Fruit fly (Drosophila melanogaster) whole organism, embryonic: ENCODE data around the gene Inx7.

ENCODE experiments used
- BEAF-32 ChIP-seq: fragments of 200-800 bp; sonication (Bioruptor generic); optimal IDR thresholded peaks from 3 replicates; lab custom pipeline; 2017; ENCODE audit warnings: missing biosample characterization, missing genetic modification characterization, mild to moderate bottlenecking, moderate library complexity, missing genetic modification reagents
- CG10366 ChIP-seq: fragments of 200-800 bp; sonication (Bioruptor generic); IDR thresholded peaks from 2 replicates; pipeline ENCODE4 v1.3.6; 2022; ENCODE audit warnings: missing biosample characterization, missing genetic modification characterization
- CG10959 ChIP-seq: fragments of 200-800 bp; sonication (Bioruptor generic); IDR thresholded peaks from 2 replicates; pipeline ENCODE4 v1.3.6; 2022; ENCODE audit warnings: missing biosample characterization, missing genetic modification characterization
- CG11085 ChIP-seq: fragments of 200-800 bp; sonication (Bioruptor generic); IDR thresholded peaks from 2 replicates; pipeline ENCODE4 v1.3.6; 2022; ENCODE audit warnings: missing biosample characterization, missing genetic modification characterization
- CG11093 ChIP-seq: fragments of 200-800 bp; sonication (Bioruptor generic); IDR thresholded peaks from 3 replicates; pipeline ENCODE4 v1.3.6; 2022; ENCODE audit warnings: missing biosample characterization, missing genetic modification characterization
- CG11398 ChIP-seq: fragments of 200-800 bp; sonication (Bioruptor generic); optimal IDR thresholded peaks from 2 replicates; lab custom pipeline; 2016; ENCODE audit warnings: missing biosample characterization, missing genetic modification characterization
- CG12155 ChIP-seq: fragments of 200-800 bp; sonication (Bioruptor generic); optimal IDR thresholded peaks from 3 replicates; lab custom pipeline; 2016; ENCODE audit warnings: missing biosample characterization, missing genetic modification characterization
- CG16779 ChIP-seq: fragments of 200-800 bp; sonication (Bioruptor generic); IDR thresholded peaks from 2 replicates; pipeline ENCODE4 v1.3.6; 2022; ENCODE audit warnings: missing biosample characterization, missing genetic modification characterization
- CG17328 ChIP-seq: fragments of 200-800 bp; sonication (Bioruptor generic); IDR thresholded peaks from 2 replicates; pipeline ENCODE4 v1.3.6; 2022; ENCODE audit warnings: missing biosample characterization, missing genetic modification characterization
- CG18262 ChIP-seq: fragments of 200-800 bp; optimal IDR thresholded peaks from 3 replicates; lab custom pipeline; 2019; ENCODE audit warnings: missing biosample characterization, mild to moderate bottlenecking, missing genetic modification characterization, moderate library complexity
- CG18619 ChIP-seq: fragments of 200-800 bp; sonication (Bioruptor generic); optimal IDR thresholded peaks from 3 replicates; lab custom pipeline; 2017; ENCODE audit warnings: missing biosample characterization, mild to moderate bottlenecking, missing genetic modification characterization
- CG2712 ChIP-seq: fragments of 200-800 bp; optimal IDR thresholded peaks from 3 replicates; lab custom pipeline; 2019; ENCODE audit warnings: missing biosample characterization, mild to moderate bottlenecking, missing genetic modification characterization, moderate library complexity
- CG31365 ChIP-seq: fragments of 200-800 bp; sonication (Bioruptor generic); optimal IDR thresholded peaks from 2 replicates; lab custom pipeline; 2018; ENCODE audit warnings: missing biosample characterization, mild to moderate bottlenecking, missing genetic modification characterization
- CG33213 ChIP-seq: fragments of 200-800 bp; sonication (Bioruptor generic); optimal IDR thresholded peaks from 3 replicates; lab custom pipeline; 2016; ENCODE audit warnings: missing biosample characterization, missing genetic modification characterization
- CG4404 ChIP-seq: fragments of 200-800 bp; sonication (Bioruptor generic); IDR thresholded peaks from 2 replicates; pipeline ENCODE4 v1.3.6; 2022; ENCODE audit warnings: missing biosample characterization, missing genetic modification characterization
- CG5953 ChIP-seq: fragments of 200-800 bp; sonication (Bioruptor generic); IDR thresholded peaks from 2 replicates; pipeline ENCODE4 v1.3.6; 2022; ENCODE audit warnings: missing biosample characterization, missing genetic modification characterization
- CG7745 ChIP-seq: fragments of 200-800 bp; sonication (Bioruptor generic); optimal IDR thresholded peaks from 2 replicates; lab custom pipeline; 2018; ENCODE audit warnings: missing biosample characterization, mild to moderate bottlenecking, missing genetic modification characterization, moderate library complexity
- CG7963 ChIP-seq: fragments of 200-800 bp; sonication (Bioruptor generic); IDR thresholded peaks from 3 replicates; pipeline ENCODE4 v1.3.6; 2022; ENCODE audit warnings: missing biosample characterization, missing genetic modification characterization; ENCODE audit not compliant: partially characterized antibody
- CG8924 ChIP-seq: fragments of 200-800 bp; optimal IDR thresholded peaks from 3 replicates; lab custom pipeline; 2019; ENCODE audit warnings: missing biosample characterization, mild to moderate bottlenecking, missing genetic modification characterization, moderate library complexity
- CG8944 ChIP-seq: fragments of 200-800 bp; sonication (Bioruptor generic); optimal IDR thresholded peaks from 3 replicates; lab custom pipeline; 2016; ENCODE audit warnings: missing biosample characterization, missing genetic modification characterization
- CTCF ChIP-seq: fragments of 200-800 bp; sonication (Bioruptor generic); optimal IDR thresholded peaks from 2 replicates; lab custom pipeline; 2017; ENCODE audit warnings: missing biosample characterization, mild to moderate bottlenecking, missing genetic modification characterization, moderate library complexity
- D19A ChIP-seq: fragments of 200-800 bp; optimal IDR thresholded peaks from 3 replicates; lab custom pipeline; 2019; ENCODE audit warnings: missing biosample characterization, mild to moderate bottlenecking, missing genetic modification characterization, moderate library complexity
- Gug ChIP-seq: fragments of 200-800 bp; sonication (Bioruptor generic); IDR thresholded peaks from 4 replicates; pipeline ENCODE4 v1.3.6; 2022; ENCODE audit warnings: missing biosample characterization, missing genetic modification characterization
- HLH54F ChIP-seq: fragments of 200-800 bp; sonication (Bioruptor generic); optimal IDR thresholded peaks from 3 replicates; lab custom pipeline; 2016; ENCODE audit warnings: missing biosample characterization, missing genetic modification characterization
- Hand ChIP-seq: fragments of 200-800 bp; sonication (Bioruptor generic); optimal IDR thresholded peaks from 2 replicates; lab custom pipeline; 2017; ENCODE audit warnings: mild to moderate bottlenecking, missing biosample characterization, missing genetic modification reagents, missing genetic modification characterization
- Max ChIP-seq: fragments of 200-800 bp; sonication (Bioruptor generic); optimal IDR thresholded peaks from 2 replicates; lab custom pipeline; 2016; ENCODE audit warnings: missing biosample characterization, mild to moderate bottlenecking, missing genetic modification characterization
- Nf-YA ChIP-seq: fragments of 200-800 bp; sonication (Bioruptor generic); IDR thresholded peaks from 2 replicates; pipeline ENCODE4 v1.3.6; 2022; ENCODE audit warnings: missing biosample characterization, missing genetic modification characterization
- Opbp ChIP-seq: fragments of 200-800 bp; sonication (Bioruptor generic); IDR thresholded peaks from 3 replicates; pipeline ENCODE4 v1.3.6; 2022; ENCODE audit warnings: missing biosample characterization, missing genetic modification characterization; ENCODE audit not compliant: partially characterized antibody
- Six4 ChIP-seq: fragments of 200-800 bp; sonication (Bioruptor generic); optimal IDR thresholded peaks from 2 replicates; lab custom pipeline; 2016; ENCODE audit warnings: missing biosample characterization, missing genetic modification characterization
- Ssrp ChIP-seq: fragments of 200-800 bp; sonication (Bioruptor generic); optimal IDR thresholded peaks from 2 replicates; lab custom pipeline; 2018; ENCODE audit warnings: missing biosample characterization, mild to moderate bottlenecking, missing genetic modification characterization, moderate library complexity
- TFAM ChIP-seq: fragments of 200-800 bp; sonication (Bioruptor generic); optimal IDR thresholded peaks from 2 replicates; lab custom pipeline; 2017; ENCODE audit warnings: missing biosample characterization, missing genetic modification characterization, inconsistent platforms
- Usf ChIP-seq: fragments of 200-800 bp; sonication (Bioruptor generic); optimal IDR thresholded peaks from 2 replicates; lab custom pipeline; 2017; ENCODE audit warnings: missing genotype, missing biosample characterization, missing genetic modification characterization
- abd-A ChIP-seq: fragments of 200-800 bp; sonication (Bioruptor generic); optimal IDR thresholded peaks from 3 replicates; lab custom pipeline; 2019; ENCODE audit warnings: missing biosample characterization, mild to moderate bottlenecking, missing genetic modification characterization, moderate library complexity
- amos ChIP-seq: fragments of 200-800 bp; sonication (Bioruptor generic); IDR thresholded peaks from 2 replicates; pipeline ENCODE4 v1.3.6; 2022; ENCODE audit warnings: missing biosample characterization, missing genetic modification characterization; ENCODE audit not compliant: partially characterized antibody
- bsh ChIP-seq, 2 experiments: fragments of 200-800 bp; sonication (Bioruptor generic); optimal IDR thresholded peaks; 2 replicates each; lab custom pipeline; 2017 to 2018; ENCODE audit warnings: mild to moderate bottlenecking in 2 of 2, missing biosample characterization in 2 of 2, missing genetic modification characterization in 2 of 2, moderate library complexity in 1 of 2
- cwo ChIP-seq: fragments of 200-800 bp; sonication (Bioruptor generic); optimal IDR thresholded peaks from 3 replicates; lab custom pipeline; 2017; ENCODE audit warnings: missing biosample characterization, missing genetic modification characterization, mild to moderate bottlenecking, moderate library complexity, missing genetic modification reagents
- da ChIP-seq: fragments of 200-800 bp; sonication (Bioruptor generic); optimal IDR thresholded peaks from 2 replicates; lab custom pipeline; 2016; ENCODE audit warnings: missing biosample characterization, missing genetic modification characterization
- h ChIP-seq: fragments of >200 bp; optimal IDR thresholded peaks from 2 replicates; lab custom pipeline; 2017
- lbe ChIP-seq: fragments of 200-800 bp; sonication (Bioruptor generic); optimal IDR thresholded peaks from 2 replicates; lab custom pipeline; 2016; ENCODE audit warnings: missing biosample characterization, mild to moderate bottlenecking, missing genetic modification characterization
- lola ChIP-seq, 3 experiments: fragments of >200 bp in 2 of 3; fragments of 200-800 bp in 1 of 3; sonication (Bioruptor generic) in 1 of 3; optimal IDR thresholded peaks; 2 replicates each; lab custom pipeline; 2017 to 2019; ENCODE audit warnings: missing biosample characterization in 3 of 3, missing genetic modification characterization in 3 of 3, mild to moderate bottlenecking in 1 of 3, moderate library complexity in 1 of 3
- nom ChIP-seq: fragments of 200-800 bp; sonication (Bioruptor generic); optimal IDR thresholded peaks from 2 replicates; lab custom pipeline; 2017; ENCODE audit warnings: missing biosample characterization, missing genetic modification characterization, mild to moderate bottlenecking, moderate library complexity, missing genetic modification reagents
- ranshi ChIP-seq: fragments of 200-800 bp; sonication (Bioruptor generic); IDR thresholded peaks from 2 replicates; pipeline ENCODE4 v1.3.6; 2022; ENCODE audit warnings: missing biosample characterization, missing genetic modification characterization
- row ChIP-seq: fragments of 200-800 bp; sonication (Bioruptor generic); IDR thresholded peaks from 3 replicates; pipeline ENCODE4 v1.3.6; 2022; ENCODE audit warnings: missing biosample characterization, missing genetic modification characterization
- sc ChIP-seq, 3 experiments: fragments of >200 bp in 2 of 3; fragments of 200-800 bp in 1 of 3; sonication (Bioruptor generic) in 1 of 3; optimal IDR thresholded peaks; 2 replicates in 2 of 3; 3 replicates in 1 of 3; lab custom pipeline; 2017; ENCODE audit warnings: mild to moderate bottlenecking in 1 of 3, missing biosample characterization in 1 of 3, missing genetic modification characterization in 1 of 3, missing genetic modification reagents in 1 of 3
- schlank ChIP-seq: fragments of 200-800 bp; sonication (Bioruptor generic); optimal IDR thresholded peaks from 2 replicates; lab custom pipeline; 2018; ENCODE audit warnings: missing biosample characterization, mild to moderate bottlenecking, missing genetic modification characterization
- sisA ChIP-seq: fragments of 200-800 bp; sonication (Bioruptor generic); IDR thresholded peaks from 2 replicates; pipeline ENCODE4 v1.3.6; 2022; ENCODE audit warnings: missing biosample characterization, missing genetic modification characterization
- slbo ChIP-seq: fragments of 200-800 bp; sonication (Bioruptor generic); IDR thresholded peaks from 2 replicates; pipeline ENCODE4 v1.3.6; 2022; ENCODE audit warnings: missing biosample characterization, missing genetic modification characterization
- stc ChIP-seq: fragments of 200-800 bp; sonication (Bioruptor generic); IDR thresholded peaks from 2 replicates; pipeline ENCODE4 v1.3.6; 2022; ENCODE audit warnings: missing biosample characterization, missing genetic modification characterization
- zen ChIP-seq: fragments of 200-800 bp; sonication (Bioruptor generic); optimal IDR thresholded peaks from 3 replicates; lab custom pipeline; 2018; ENCODE audit warnings: missing biosample characterization, mild to moderate bottlenecking, missing genetic modification characterization, moderate library complexity

Inx7 gene

DNA sequence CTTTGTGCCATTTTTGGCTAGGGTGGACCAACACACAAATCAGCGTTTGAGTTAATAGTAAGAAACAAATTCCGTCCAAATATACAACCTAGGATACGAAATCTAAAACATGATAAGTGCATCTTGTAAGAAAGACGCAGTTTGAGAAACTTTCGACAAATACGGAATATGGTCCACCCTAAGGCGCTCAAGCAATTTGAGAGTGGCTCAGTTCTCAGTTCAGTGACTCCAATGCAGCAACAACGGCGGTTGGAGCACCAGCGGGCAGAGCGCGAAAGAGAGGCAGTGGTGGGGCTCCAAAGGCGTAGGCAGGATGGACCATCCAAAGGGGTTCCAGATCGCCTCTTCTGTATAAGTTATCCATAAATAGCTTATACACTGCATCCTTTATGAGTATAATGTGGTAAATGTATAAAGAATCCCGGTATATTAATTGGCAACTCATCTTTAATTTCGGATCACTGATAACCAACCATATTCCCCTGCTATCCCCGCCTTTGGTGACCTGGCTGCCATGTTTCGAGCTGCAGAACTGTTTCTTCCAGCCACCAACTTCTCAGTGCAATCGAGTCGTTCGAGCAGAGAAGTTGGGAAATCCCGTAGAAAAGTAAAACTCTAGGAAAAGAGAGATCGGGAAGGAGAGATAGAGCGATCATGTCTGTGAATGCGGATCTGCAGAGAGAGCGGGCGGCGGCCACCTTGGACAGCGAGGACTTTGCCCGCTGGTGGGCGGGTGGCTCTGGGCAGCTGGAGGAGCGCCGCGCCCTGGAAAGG, 23.9 kb downstream of the Inx7 start, which contains the start of gene CG4586 (continued):
- TF ChIP-seq CG5953 (GFP tag; lab: Robert Waterston, UW) (peak; percentile 94), CG12155 (GFP tag; lab: Kevin White, UChicago) (peak; percentile 92), CG18619 (GFP tag; lab: Kevin White, UChicago) (peak; percentile 93), ranshi (GFP tag; lab: Robert Waterston, UW) (peak; percentile 95), abd-A (tag; lab: Kevin White, UChicago) (peak; percentile 46), CG2712 (tag; lab: Kevin White, UChicago) (peak; percentile 93), Six4 (GFP tag; lab: Kevin White, UChicago) (peak; percentile 96), HLH54F (GFP tag; lab: Kevin White, UChicago) (peak; percentile 96), cwo (GFP tag; lab: Kevin White, UChicago) (peak; percentile 95), CG7745 (tag; lab: Kevin White, UChicago) (no peak), lbe (GFP tag; lab: Kevin White, UChicago) (peak; percentile 97), CG11398 (GFP tag; lab: Kevin White, UChicago) (peak; percentile 95), da (GFP tag; lab: Kevin White, UChicago) (peak; percentile 81), row (GFP tag; lab: Robert Waterston, UW) (peak; percentile 91), Opbp (no peak), CG4404 (peak; percentile 61), bsh (GFP tag; optimal IDR thresholded peaks at IDR 0.05; lab: Kevin White, UChicago) (peak; percentile 95 to 99), CG16779 (GFP tag; lab: Robert Waterston, UW) (peak; percentile 94), CG17328 (GFP tag; lab: Robert Waterston, UW) (peak; percentile 95), CG11093 (GFP tag; lab: Robert Waterston, UW) (peak; percentile 77), sc (optimal IDR thresholded peaks at IDR 0.05; lab: Kevin White, UChicago) (no peak), sc (GFP tag; optimal IDR thresholded peaks at IDR 0.05; lab: Kevin White, UChicago) (peak; percentile 81), amos (GFP tag; lab: Robert Waterston, UW) (no peak), zen (tag; lab: Kevin White, UChicago) (peak; percentile 81), Ssrp (peak; percentile 69), BEAF-32 (GFP tag; lab: Kevin White, UChicago) (peak; percentile 5), Gug (GFP tag; lab: Robert Waterston, UW) (peak; percentile 82), schlank (tag; lab: Kevin White, UChicago) (peak; percentile 96), CG31365 (tag; lab: Kevin White, UChicago) (peak; percentile 92), Nf-YA (GFP tag; lab: Robert Waterston, UW) (peak; percentile 92), Usf (GFP tag; lab: Kevin White, UChicago) (peak; percentile 75), Hand (GFP tag; lab: Kevin White, UChicago) (peak; percentile 98), TFAM (GFP tag; lab: Kevin White, UChicago) (peak; percentile 76), CG10959 (GFP tag; lab: Robert Waterston, UW) (peak; percentile 75), Max (GFP tag; lab: Kevin White, UChicago) (peak; percentile 95), stc (GFP tag; lab: Robert Waterston, UW) (peak; percentile 96), nom (GFP tag; lab: Kevin White, UChicago) (peak; percentile 99), slbo (peak; percentile 94), CG11085 (peak; percentile 53; the same call in 1 of the 2 replicates), sisA (GFP tag; lab: Robert Waterston, UW) (peak; percentile 72), CG8924 (peak; percentile 95), CG8944 (peak; percentile 89), CG33213 (GFP tag; lab: Kevin White, UChicago) (peak; percentile 97), CTCF (GFP tag; lab: Kevin White, UChicago) (peak; percentile 59), CG10366 (GFP tag; lab: Robert Waterston, UW) (peak; percentile 92), D19A (tag; lab: Kevin White, UChicago) (peak; percentile 90), h (lab: Kevin White, UChicago) (no peak), lola (GFP tag; optimal IDR thresholded peaks at IDR 0.05; lab: Kevin White, UChicago) (peak in 1 of 3 experiments; percentile 67), CG18262 (tag; lab: Kevin White, UChicago) (peak; percentile 90), CG7963 (GFP tag; lab: Robert Waterston, UW) (no peak)
